Worm (Caenorhabditis elegans) whole organism, L1 larva: ENCODE data around the gene cest-32.
A peak's percentile ranks its signal among the peaks of the same experiment; 100 is the strongest.

ENCODE experiments used
- C04F5.9 ChIP-seq: sonication (generic microtip); optimal IDR thresholded peaks from 2 replicates; lab custom pipeline; 2016; ENCODE audit warnings: missing genetic modification characterization, missing compliant biosample characterization
- C34B4.2 ChIP-seq: sonication (generic microtip); optimal IDR thresholded peaks from 2 replicates; lab custom pipeline; 2017; ENCODE audit warnings: mild to moderate bottlenecking, missing genetic modification characterization, missing compliant biosample characterization
- F16B12.6 ChIP-seq: fragments of 150-350 bp; optimal IDR thresholded peaks from 2 replicates; lab custom pipeline; 2014; ENCODE audit warnings: missing biosample characterization, missing genetic modification characterization
- aha-1 ChIP-seq: fragments of 150-350 bp; optimal IDR thresholded peaks from 2 replicates; lab custom pipeline; 2014; ENCODE audit warnings: missing biosample characterization, missing genetic modification characterization
- alr-1 ChIP-seq: fragments of 200-800 bp; sonication (Bioruptor generic); optimal IDR thresholded peaks from 2 replicates; lab custom pipeline; 2018; ENCODE audit warnings: borderline replicate concordance, mild to moderate bottlenecking, missing genetic modification characterization, missing compliant biosample characterization
- blmp-1 ChIP-seq: fragments of 150-350 bp; optimal IDR thresholded peaks from 2 replicates; lab custom pipeline; 2014; ENCODE audit warnings: missing biosample characterization, missing genetic modification characterization
- ceh-8 ChIP-seq: fragments of 200-800 bp; sonication (Bioruptor generic); optimal IDR thresholded peaks from 2 replicates; lab custom pipeline; 2018; ENCODE audit warnings: mild to moderate bottlenecking, missing genetic modification characterization, moderate library complexity, missing compliant biosample characterization
- ceh-82 ChIP-seq, 3 experiments: fragments of 150-350 bp in 1 of 3; sonication (generic microtip) in 2 of 3; optimal IDR thresholded peaks; 2 replicates each; lab custom pipeline; 2014 to 2017; ENCODE audit warnings: missing biosample characterization in 3 of 3, missing genetic modification characterization in 3 of 3
- efl-1 ChIP-seq, 4 experiments: fragments of 150-350 bp; optimal IDR thresholded peaks in 3 of 4; peaks in 1 of 4; 1 replicate in 1 of 4; 2 replicates in 3 of 4; lab custom pipeline; 2014; ENCODE audit warnings: missing biosample characterization in 2 of 4, missing genetic modification characterization in 2 of 4, missing genetic modification reagents in 2 of 4
- egl-13 ChIP-seq: sonication (generic microtip); optimal IDR thresholded peaks from 2 replicates; lab custom pipeline; 2016; ENCODE audit warnings: missing genotype, missing genetic modification reagents, missing genetic modification characterization, missing compliant biosample characterization
- elt-2 ChIP-seq: sonication (generic microtip); optimal IDR thresholded peaks from 2 replicates; lab custom pipeline; 2016; ENCODE audit warnings: missing genetic modification characterization, mild to moderate bottlenecking, inconsistent platforms, missing compliant biosample characterization, missing genetic modification reagents
- elt-3 ChIP-seq, 6 experiments: fragments of 150-350 bp in 1 of 6; sonication (generic microtip); optimal IDR thresholded peaks; 2 replicates each; lab custom pipeline; 2017 to 2018; ENCODE audit warnings: missing biosample characterization in 6 of 6, missing genetic modification characterization in 6 of 6, inconsistent platforms in 1 of 6
- fos-1 ChIP-seq: fragments of 150-350 bp; optimal IDR thresholded peaks from 2 replicates; lab custom pipeline; 2014; ENCODE audit warnings: missing biosample characterization, missing genetic modification characterization
- hlh-17 ChIP-seq: fragments of 200-800 bp; sonication (Bioruptor generic); optimal IDR thresholded peaks from 2 replicates; lab custom pipeline; 2018; ENCODE audit warnings: missing genetic modification characterization, mild to moderate bottlenecking, missing compliant biosample characterization, moderate library complexity, borderline replicate concordance
- hlh-4 ChIP-seq: sonication (generic microtip); optimal IDR thresholded peaks from 2 replicates; lab custom pipeline; 2016; ENCODE audit warnings: mild to moderate bottlenecking, missing genetic modification characterization, missing compliant biosample characterization
- irx-1 ChIP-seq: sonication (generic microtip); optimal IDR thresholded peaks from 2 replicates; lab custom pipeline; 2016; ENCODE audit warnings: missing genetic modification characterization, missing compliant biosample characterization
- jun-1 ChIP-seq: fragments of 150-350 bp; optimal IDR thresholded peaks from 2 replicates; lab custom pipeline; 2014; ENCODE audit warnings: missing biosample characterization, missing genetic modification reagents, missing genetic modification characterization
- lin-13 ChIP-seq: fragments of 150-350 bp; optimal IDR thresholded peaks from 2 replicates; lab custom pipeline; 2014; ENCODE audit warnings: missing biosample characterization, missing genetic modification reagents, missing genetic modification characterization
- lin-35 ChIP-seq, 2 experiments: fragments of 150-350 bp; optimal IDR thresholded peaks; 2 replicates each; lab custom pipeline; 2014; ENCODE audit warnings: missing biosample characterization in 2 of 2, missing genetic modification characterization in 2 of 2, missing genetic modification reagents in 2 of 2
- lir-3 ChIP-seq: sonication (generic microtip); optimal IDR thresholded peaks from 2 replicates; lab custom pipeline; 2016; ENCODE audit warnings: mild to moderate bottlenecking, missing genetic modification characterization, moderate library complexity, missing compliant biosample characterization; ENCODE audit not compliant: poor library complexity
- nhr-12 ChIP-seq: sonication (generic microtip); optimal IDR thresholded peaks from 2 replicates; lab custom pipeline; 2017; ENCODE audit warnings: missing biosample characterization, missing genetic modification characterization
- nhr-19 ChIP-seq: fragments of 200-800 bp; sonication (Bioruptor generic); conservative IDR thresholded peaks from 2 replicates; pipeline ENCODE4 v1.3.6; 2022; ENCODE audit warnings: missing genetic modification characterization, missing compliant biosample characterization
- nhr-20 ChIP-seq: sonication (generic microtip); optimal IDR thresholded peaks from 2 replicates; lab custom pipeline; 2016; ENCODE audit warnings: mild to moderate bottlenecking, missing genetic modification characterization, missing compliant biosample characterization
- nhr-47 ChIP-seq: sonication (generic microtip); optimal IDR thresholded peaks from 2 replicates; lab custom pipeline; 2016; ENCODE audit warnings: mild to moderate bottlenecking, missing genetic modification characterization, moderate library complexity, missing compliant biosample characterization
- nhr-71 ChIP-seq: sonication (generic microtip); optimal IDR thresholded peaks from 2 replicates; lab custom pipeline; 2016; ENCODE audit warnings: mild to moderate bottlenecking, missing genetic modification characterization, moderate library complexity, missing compliant biosample characterization
- nhr-76 ChIP-seq: sonication (generic microtip); optimal IDR thresholded peaks from 2 replicates; lab custom pipeline; 2017; ENCODE audit warnings: missing biosample characterization, missing genetic modification characterization
- nhr-77 ChIP-seq: fragments of 150-350 bp; optimal IDR thresholded peaks from 2 replicates; lab custom pipeline; 2014; ENCODE audit warnings: missing biosample characterization, missing genetic modification characterization
- nhr-84 ChIP-seq: sonication (generic microtip); optimal IDR thresholded peaks from 2 replicates; lab custom pipeline; 2017; ENCODE audit warnings: missing biosample characterization, missing genetic modification characterization
- nhr-85 ChIP-seq: sonication (generic microtip); peaks from one replicate; lab custom pipeline; 2016; ENCODE audit warnings: missing genetic modification characterization, inconsistent platforms, missing compliant biosample characterization
- pax-3 ChIP-seq: fragments of 200-800 bp; sonication (Bioruptor generic); optimal IDR thresholded peaks from 2 replicates; lab custom pipeline; 2018; ENCODE audit warnings: mild to moderate bottlenecking, missing genetic modification characterization, moderate library complexity, missing compliant biosample characterization
- pqm-1 ChIP-seq: sonication (generic microtip); optimal IDR thresholded peaks from 3 replicates; lab custom pipeline; 2017; ENCODE audit warnings: missing biosample characterization, missing genetic modification characterization
- skn-1 ChIP-seq: fragments of 150-350 bp; optimal IDR thresholded peaks from 2 replicates; lab custom pipeline; 2014; ENCODE audit warnings: missing biosample characterization, missing genetic modification characterization
- snpc-4 ChIP-seq: fragments of 150-350 bp; optimal IDR thresholded peaks from 2 replicates; lab custom pipeline; 2014; ENCODE audit warnings: missing biosample characterization, missing genetic modification characterization
- snu-23 ChIP-seq: sonication (generic microtip); optimal IDR thresholded peaks from 2 replicates; lab custom pipeline; 2016; ENCODE audit warnings: missing genetic modification characterization, missing compliant biosample characterization
- sox-4 ChIP-seq: sonication (generic microtip); optimal IDR thresholded peaks from 2 replicates; lab custom pipeline; 2016; ENCODE audit warnings: missing genetic modification characterization, missing compliant biosample characterization
- sptf-1 ChIP-seq: fragments of 150-350 bp; optimal IDR thresholded peaks from 2 replicates; lab custom pipeline; 2014; ENCODE audit warnings: missing biosample characterization, missing genetic modification characterization
- unc-130 ChIP-seq: fragments of 150-350 bp; optimal IDR thresholded peaks from 2 replicates; lab custom pipeline; 2017; ENCODE audit warnings: missing biosample characterization, missing genetic modification characterization, inconsistent platforms
- unc-62 ChIP-seq: fragments of 150-350 bp; optimal IDR thresholded peaks from 2 replicates; lab custom pipeline; 2014; ENCODE audit warnings: missing biosample characterization, missing genetic modification reagents, missing genetic modification characterization
- unc-86 ChIP-seq: sonication (generic microtip); optimal IDR thresholded peaks from 2 replicates; lab custom pipeline; 2016; ENCODE audit warnings: missing genetic modification characterization, missing compliant biosample characterization
- vab-15 ChIP-seq: sonication (generic microtip); optimal IDR thresholded peaks from 2 replicates; lab custom pipeline; 2017; ENCODE audit warnings: missing genotype, mild to moderate bottlenecking, missing genetic modification characterization, missing compliant biosample characterization

cest-32 gene

DNA sequence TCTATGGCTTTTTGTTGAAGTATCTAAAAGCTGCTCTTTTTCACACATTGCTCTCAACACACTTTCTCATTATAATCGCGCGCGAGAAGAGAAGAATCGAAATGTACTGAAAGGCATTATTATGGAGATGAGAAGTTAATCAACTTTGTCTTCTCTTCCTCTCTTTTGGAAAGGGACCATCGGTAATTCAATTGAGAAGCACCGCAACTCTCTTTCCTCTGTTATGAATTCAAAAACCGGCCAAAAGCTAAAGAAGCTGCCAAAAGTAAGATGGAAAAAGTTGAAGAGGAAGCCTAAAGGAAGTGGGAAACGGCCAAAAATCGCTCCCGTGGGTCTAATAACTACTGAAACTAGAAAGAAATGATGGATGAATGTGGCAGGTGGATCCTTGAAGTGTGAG, 33.5 kb downstream of the cest-32 start (continued):
- TF ChIP-seq snu-23 = no peak
- TF ChIP-seq skn-1 (tag; lab: Kevin White, UChicago) = no peak
- no peak for TF ChIP-seq blmp-1
- no peak for TF ChIP-seq elt-3 (tag; optimal IDR thresholded peaks at IDR 0.05; lab: Kevin White, UChicago)
- no peak for TF ChIP-seq nhr-19
- no peak for TF ChIP-seq lin-13 (GFP tag; lab: Kevin White, UChicago)
- peak; percentile 14 for TF ChIP-seq nhr-71 (tag; lab: Kevin White, UChicago)
- TF ChIP-seq, all 84 proteins: peak for 6

DNA sequence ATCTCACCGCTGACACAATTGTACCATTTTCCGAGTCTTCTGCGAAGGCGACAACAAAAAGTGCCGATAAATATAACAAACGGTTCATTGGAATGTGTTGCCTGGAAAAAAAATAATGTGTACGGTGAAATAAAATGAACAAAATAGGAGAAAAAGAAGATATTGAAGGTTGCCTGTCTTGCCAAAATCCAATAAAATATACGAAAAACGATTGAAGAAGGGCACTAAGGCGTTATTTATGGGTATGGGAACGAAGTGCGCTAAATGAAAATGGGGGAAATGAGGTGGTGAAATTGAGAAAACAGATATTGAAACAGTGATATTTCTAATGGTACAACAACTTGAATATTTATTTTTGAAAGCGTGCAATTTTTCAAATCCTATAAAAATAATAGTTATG, 35.5 kb downstream of the cest-32 start, which contains the start of gene Y47A7.2:
Y47A7.2 (minus strand) TSS at position 101 of the 400 bp plus-strand sequence.
- no peak for TF ChIP-seq lin-35 (GFP tag; optimal IDR thresholded peaks at IDR 0.05; lab: Kevin White, UChicago)
- TF ChIP-seq pqm-1 (tag; lab: Kevin White, UChicago) = no peak
- no peak for TF ChIP-seq unc-62
- TF ChIP-seq nhr-84 = no peak
- no peak for TF ChIP-seq hlh-17 (GFP tag; lab: Kevin White, UChicago)
- TF ChIP-seq, all 84 proteins: peak for 0

DNA sequence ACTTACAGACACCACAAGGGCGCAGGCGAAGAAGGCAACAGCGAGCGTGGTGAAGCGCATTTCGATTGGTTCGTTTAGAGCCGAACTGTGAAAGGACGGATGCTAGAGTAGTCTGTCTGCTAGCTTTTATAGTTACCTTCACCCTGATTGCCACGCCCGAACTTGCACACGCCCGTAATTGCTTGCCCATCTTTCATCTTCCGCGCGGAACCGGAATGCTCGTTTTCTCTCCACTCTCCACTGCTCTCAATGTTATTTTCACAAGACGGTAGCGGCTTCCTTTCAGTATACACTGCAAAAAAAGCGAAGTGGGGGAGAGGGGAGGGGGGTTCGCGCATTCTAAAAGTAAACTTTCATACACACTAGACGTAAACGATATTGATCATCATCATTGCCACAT, 39.2 kb downstream of the cest-32 start, which contains the start of gene abu-8:
abu-8 (minus strand) TSS at position 101 of the 400 bp plus-strand sequence.
- TF ChIP-seq unc-86 (tag; lab: Kevin White, UChicago) = no peak
- TF ChIP-seq pqm-1 (tag; lab: Kevin White, UChicago) = no peak
- no peak for TF ChIP-seq nhr-12 (tag; lab: Kevin White, UChicago)
- TF ChIP-seq nhr-47 (tag; lab: Kevin White, UChicago) = no peak
- TF ChIP-seq nhr-77 (tag; lab: Kevin White, UChicago) = no peak
- TF ChIP-seq nhr-20 (tag; lab: Kevin White, UChicago) = no peak
- no peak for TF ChIP-seq unc-62
- TF ChIP-seq snpc-4 (tag; lab: Kevin White, UChicago) = no peak
- no peak for TF ChIP-seq sox-4 (tag; lab: Kevin White, UChicago)
- no peak for TF ChIP-seq irx-1 (tag; lab: Kevin White, UChicago)
- no peak for TF ChIP-seq C34B4.2 (tag; lab: Kevin White, UChicago)
- no peak for TF ChIP-seq egl-13 (tag; lab: Kevin White, UChicago)
- no peak for TF ChIP-seq aha-1 (tag; lab: Kevin White, UChicago)
- no peak for TF ChIP-seq hlh-4 (tag; lab: Kevin White, UChicago)
- no peak for TF ChIP-seq efl-1 (optimal IDR thresholded peaks at IDR 0.05; lab: Kevin White, UChicago)
- TF ChIP-seq efl-1 (GFP tag; optimal IDR thresholded peaks at IDR 0.05 in 1 of 2; lab: Kevin White, UChicago) = no peak
- no peak for TF ChIP-seq vab-15 (tag; lab: Kevin White, UChicago)
- TF ChIP-seq skn-1 (tag; lab: Kevin White, UChicago) = no peak

DNA sequence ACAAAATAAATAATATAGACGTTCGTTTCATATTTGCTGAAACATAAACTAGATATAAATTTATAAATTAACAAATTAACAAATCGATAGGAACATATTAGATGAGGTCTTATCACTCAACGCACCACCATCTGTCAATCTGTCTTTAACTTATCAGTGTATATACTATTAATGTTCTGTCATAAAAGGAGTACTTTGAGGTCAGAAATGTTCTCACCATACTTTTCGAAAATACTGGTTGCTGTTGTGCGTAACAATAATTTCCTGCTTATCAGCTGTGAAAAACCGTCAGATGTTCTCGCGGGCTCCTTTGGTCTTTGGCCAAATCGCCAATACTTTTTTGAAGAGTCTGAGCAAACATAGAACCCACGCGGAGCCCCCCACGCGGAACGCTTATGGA, 41.2 kb downstream of the cest-32 start, which contains the start of gene C03A7.13:
C03A7.13 (minus strand) TSS at position 43 of the 400 bp plus-strand sequence.
- TF ChIP-seq snu-23 (no peak), snpc-4 (tag; lab: Kevin White, UChicago) (no peak), C04F5.9 (tag; lab: Kevin White, UChicago) (no peak), efl-1 (optimal IDR thresholded peaks at IDR 0.05; lab: Kevin White, UChicago) (no peak), efl-1 (GFP tag; optimal IDR thresholded peaks at IDR 0.05 in 1 of 2; lab: Kevin White, UChicago) (peak in 1 of 2 experiments; percentile 51), aha-1 (tag; lab: Kevin White, UChicago) (no peak), jun-1 (tag; lab: Kevin White, UChicago) (peak; percentile 8), pqm-1 (tag; lab: Kevin White, UChicago) (no peak), C34B4.2 (tag; lab: Kevin White, UChicago) (no peak), sptf-1 (no peak), nhr-76 (tag; lab: Kevin White, UChicago) (no peak), fos-1 (tag; lab: Kevin White, UChicago) (no peak), skn-1 (tag; lab: Kevin White, UChicago) (no peak), elt-2 (tag; lab: Kevin White, UChicago) (peak; percentile 25), lir-3 (tag; lab: Kevin White, UChicago) (no peak), lin-35 (GFP tag; optimal IDR thresholded peaks at IDR 0.05; lab: Kevin White, UChicago) (no peak), F16B12.6 (tag; lab: Kevin White, UChicago) (no peak), egl-13 (tag; lab: Kevin White, UChicago) (no peak), pax-3 (no peak), ceh-82 (tag; optimal IDR thresholded peaks at IDR 0.05; lab: Kevin White, UChicago) (no peak), ceh-8 (no peak), unc-130 (tag; lab: Kevin White, UChicago) (no peak), alr-1 (tag; lab: Kevin White, UChicago) (no peak), nhr-85 (tag; lab: Kevin White, UChicago) (no peak)
